Fruit fly (Drosophila melanogaster) whole organism, embryonic: ENCODE measurements around the gene CG3815.

Experiments
- ATbp ChIP-seq: fragments of 200-800 bp; sonication (Bioruptor generic); optimal IDR thresholded peaks from 2 replicates; lab custom pipeline; 2017; ENCODE audit warnings: missing biosample characterization, mild to moderate bottlenecking, missing genetic modification characterization, missing genetic modification reagents
- Antp ChIP-seq: fragments of 200-800 bp; sonication (Bioruptor generic); optimal IDR thresholded peaks from 3 replicates; lab custom pipeline; 2016; ENCODE audit warnings: missing biosample characterization, missing genetic modification characterization
- Bgb ChIP-seq: fragments of 200-800 bp; sonication (Bioruptor generic); IDR thresholded peaks from 2 replicates; pipeline ENCODE4 v1.3.6; 2022; ENCODE audit warnings: missing biosample characterization, missing genetic modification characterization; ENCODE audit not compliant: partially characterized antibody
- CG10147 ChIP-seq: fragments of 200-800 bp; sonication (Bioruptor generic); optimal IDR thresholded peaks from 2 replicates; lab custom pipeline; 2019; ENCODE audit warnings: missing biosample characterization, mild to moderate bottlenecking, missing genetic modification characterization, moderate library complexity
- CG10274 ChIP-seq: fragments of 200-800 bp; sonication (Bioruptor generic); optimal IDR thresholded peaks from 3 replicates; lab custom pipeline; 2017; ENCODE audit warnings: missing biosample characterization, mild to moderate bottlenecking, missing genetic modification characterization
- CG10366 ChIP-seq: fragments of 200-800 bp; sonication (Bioruptor generic); IDR thresholded peaks from 2 replicates; pipeline ENCODE4 v1.3.6; 2022; ENCODE audit warnings: missing biosample characterization, missing genetic modification characterization
- CG11398 ChIP-seq: fragments of 200-800 bp; sonication (Bioruptor generic); optimal IDR thresholded peaks from 2 replicates; lab custom pipeline; 2016; ENCODE audit warnings: missing biosample characterization, missing genetic modification characterization
- CG12155 ChIP-seq: fragments of 200-800 bp; sonication (Bioruptor generic); optimal IDR thresholded peaks from 3 replicates; lab custom pipeline; 2016; ENCODE audit warnings: missing biosample characterization, missing genetic modification characterization
- CG13894 ChIP-seq: fragments of 200-800 bp; sonication (Bioruptor generic); optimal IDR thresholded peaks from 3 replicates; lab custom pipeline; 2018; ENCODE audit warnings: missing biosample characterization, mild to moderate bottlenecking, missing genetic modification characterization, moderate library complexity
- CG16813 ChIP-seq: fragments of 200-800 bp; sonication (Bioruptor generic); IDR thresholded peaks from 3 replicates; pipeline ENCODE4 v1.3.6; 2022; ENCODE audit warnings: missing biosample characterization, missing genetic modification characterization; ENCODE audit not compliant: partially characterized antibody
- CG18476 ChIP-seq: fragments of 200-800 bp; sonication (Bioruptor generic); optimal IDR thresholded peaks from 2 replicates; lab custom pipeline; 2016; ENCODE audit warnings: missing biosample characterization, mild to moderate bottlenecking, missing genetic modification characterization
- CG2199 ChIP-seq: fragments of 200-800 bp; sonication (Bioruptor generic); IDR thresholded peaks from 3 replicates; pipeline ENCODE4 v1.3.6; 2022; ENCODE audit warnings: missing biosample characterization, missing genetic modification characterization
- CG2712 ChIP-seq: fragments of 200-800 bp; optimal IDR thresholded peaks from 3 replicates; lab custom pipeline; 2019; ENCODE audit warnings: missing biosample characterization, mild to moderate bottlenecking, missing genetic modification characterization, moderate library complexity
- CG31224 ChIP-seq: fragments of 200-800 bp; sonication (Bioruptor generic); IDR thresholded peaks from 2 replicates; pipeline ENCODE4 v1.3.6; 2022; ENCODE audit warnings: missing biosample characterization, missing genetic modification characterization
- CG31441 ChIP-seq: fragments of 200-800 bp; sonication (Bioruptor generic); IDR thresholded peaks from 2 replicates; pipeline ENCODE4 v1.3.6; 2022; ENCODE audit warnings: missing biosample characterization, missing genetic modification characterization
- CG4617 ChIP-seq: fragments of 200-800 bp; sonication (Bioruptor generic); optimal IDR thresholded peaks from 3 replicates; lab custom pipeline; 2016; ENCODE audit warnings: missing biosample characterization, missing genetic modification characterization, borderline replicate concordance
- CG5245 ChIP-seq: fragments of 200-800 bp; sonication (Bioruptor generic); optimal IDR thresholded peaks from 3 replicates; lab custom pipeline; 2016; ENCODE audit warnings: missing biosample characterization, missing genetic modification characterization
- CG6683 ChIP-seq: fragments of 200-800 bp; sonication (Bioruptor generic); optimal IDR thresholded peaks from 2 replicates; lab custom pipeline; 2017; ENCODE audit warnings: missing biosample characterization, mild to moderate bottlenecking, missing genetic modification characterization, missing genetic modification reagents
- CG8924 ChIP-seq: fragments of 200-800 bp; optimal IDR thresholded peaks from 3 replicates; lab custom pipeline; 2019; ENCODE audit warnings: missing biosample characterization, mild to moderate bottlenecking, missing genetic modification characterization, moderate library complexity
- CG9932 ChIP-seq: fragments of 200-800 bp; sonication (Bioruptor generic); IDR thresholded peaks from 2 replicates; pipeline ENCODE4 v1.3.6; 2022; ENCODE audit warnings: missing biosample characterization, missing genetic modification characterization
- D ChIP-seq, 2 experiments: fragments of 200-800 bp in 1 of 2; fragments of >200 bp in 1 of 2; sonication (Bioruptor generic) in 1 of 2; optimal IDR thresholded peaks; 2 replicates in 1 of 2; 3 replicates in 1 of 2; lab custom pipeline; 2017; ENCODE audit warnings: mild to moderate bottlenecking in 1 of 2, missing biosample characterization in 1 of 2, missing genetic modification characterization in 1 of 2, missing genetic modification reagents in 1 of 2
- Doc2 ChIP-seq: fragments of 200-800 bp; sonication (Bioruptor generic); IDR thresholded peaks from 2 replicates; pipeline ENCODE4 v1.3.6; 2022; ENCODE audit warnings: missing biosample characterization, missing genetic modification characterization
- Doc3 ChIP-seq: fragments of 200-800 bp; sonication (Bioruptor generic); IDR thresholded peaks from 3 replicates; pipeline ENCODE4 v1.3.6; 2022; ENCODE audit warnings: missing biosample characterization, missing genetic modification characterization; ENCODE audit not compliant: partially characterized antibody
- Drgx ChIP-seq: fragments of 200-800 bp; sonication (Bioruptor generic); IDR thresholded peaks from 2 replicates; pipeline ENCODE4 v1.3.6; 2022; ENCODE audit warnings: missing biosample characterization, missing genetic modification characterization
- Ets97D ChIP-seq: fragments of 200-800 bp; sonication (Bioruptor generic); optimal IDR thresholded peaks from 3 replicates; lab custom pipeline; 2016; ENCODE audit warnings: missing biosample characterization, missing genetic modification characterization
- Gug ChIP-seq: fragments of 200-800 bp; sonication (Bioruptor generic); IDR thresholded peaks from 4 replicates; pipeline ENCODE4 v1.3.6; 2022; ENCODE audit warnings: missing biosample characterization, missing genetic modification characterization
- HLH54F ChIP-seq: fragments of 200-800 bp; sonication (Bioruptor generic); optimal IDR thresholded peaks from 3 replicates; lab custom pipeline; 2016; ENCODE audit warnings: missing biosample characterization, missing genetic modification characterization
- MBD-R2 ChIP-seq: fragments of 200-800 bp; sonication (Bioruptor generic); IDR thresholded peaks from 2 replicates; pipeline ENCODE4 v1.3.6; 2022; ENCODE audit warnings: missing biosample characterization, missing genetic modification characterization
- Neu2 ChIP-seq: fragments of 200-800 bp; sonication (Bioruptor generic); optimal IDR thresholded peaks from 3 replicates; lab custom pipeline; 2016; ENCODE audit warnings: missing biosample characterization, missing genetic modification characterization, borderline replicate concordance
- Nf-YC ChIP-seq: fragments of 200-800 bp; optimal IDR thresholded peaks from 3 replicates; lab custom pipeline; 2019; ENCODE audit warnings: missing biosample characterization, mild to moderate bottlenecking, missing genetic modification characterization, moderate library complexity
- Sox102F ChIP-seq: fragments of 200-800 bp; sonication (Bioruptor generic); optimal IDR thresholded peaks from 2 replicates; lab custom pipeline; 2018; ENCODE audit warnings: missing biosample characterization, mild to moderate bottlenecking, missing genetic modification characterization, moderate library complexity
- Stat92E ChIP-seq, 3 experiments: fragments of >200 bp in 2 of 3; fragments of 200-800 bp in 1 of 3; sonication (Bioruptor generic) in 1 of 3; optimal IDR thresholded peaks; 2 replicates each; lab custom pipeline; 2017 to 2019; ENCODE audit warnings: missing biosample characterization in 3 of 3, missing genetic modification characterization in 3 of 3, mild to moderate bottlenecking in 1 of 3, moderate library complexity in 1 of 3
- TFAM ChIP-seq: fragments of 200-800 bp; sonication (Bioruptor generic); optimal IDR thresholded peaks from 2 replicates; lab custom pipeline; 2017; ENCODE audit warnings: missing biosample characterization, missing genetic modification characterization, inconsistent platforms
- Vsx1 ChIP-seq: fragments of 200-800 bp; sonication (Bioruptor generic); optimal IDR thresholded peaks from 2 replicates; lab custom pipeline; 2017; ENCODE audit warnings: missing biosample characterization, mild to moderate bottlenecking, missing genetic modification characterization, missing genetic modification reagents
- az2 ChIP-seq: fragments of 200-800 bp; sonication (Bioruptor generic); optimal IDR thresholded peaks from 3 replicates; lab custom pipeline; 2016; ENCODE audit warnings: missing biosample characterization, missing genetic modification characterization
- chn ChIP-seq: fragments of 200-800 bp; sonication (Bioruptor generic); optimal IDR thresholded peaks from 2 replicates; lab custom pipeline; 2016; ENCODE audit warnings: missing biosample characterization, missing genetic modification characterization
- corto ChIP-seq: fragments of 200-800 bp; sonication (Bioruptor generic); optimal IDR thresholded peaks from 2 replicates; lab custom pipeline; 2016; ENCODE audit warnings: missing biosample characterization, mild to moderate bottlenecking, missing genetic modification characterization, moderate library complexity
- dm ChIP-seq: fragments of 200-800 bp; sonication (Bioruptor generic); optimal IDR thresholded peaks from 3 replicates; lab custom pipeline; 2016; ENCODE audit warnings: missing biosample characterization, missing genetic modification characterization
- exex ChIP-seq: fragments of 200-800 bp; sonication (Bioruptor generic); optimal IDR thresholded peaks from 4 replicates; lab custom pipeline; 2018; ENCODE audit warnings: missing biosample characterization, mild to moderate bottlenecking, missing genetic modification characterization, moderate library complexity
- fu2 ChIP-seq: fragments of 200-800 bp; sonication (Bioruptor generic); optimal IDR thresholded peaks from 2 replicates; lab custom pipeline; 2016; ENCODE audit warnings: missing biosample characterization, missing genetic modification characterization
- h ChIP-seq: fragments of >200 bp; optimal IDR thresholded peaks from 2 replicates; lab custom pipeline; 2017
- kah ChIP-seq: fragments of 200-800 bp; sonication (Bioruptor generic); optimal IDR thresholded peaks from 2 replicates; lab custom pipeline; 2018; ENCODE audit warnings: missing biosample characterization, mild to moderate bottlenecking, missing genetic modification characterization
- luna ChIP-seq: fragments of 200-800 bp; sonication (Bioruptor generic); optimal IDR thresholded peaks from 2 replicates; lab custom pipeline; 2016; ENCODE audit warnings: missing biosample characterization, missing genetic modification characterization
- org-1 ChIP-seq: fragments of 200-800 bp; sonication (Bioruptor generic); optimal IDR thresholded peaks from 2 replicates; lab custom pipeline; 2017; ENCODE audit warnings: missing biosample characterization, missing genetic modification characterization
- pfk ChIP-seq: fragments of 200-800 bp; sonication (Bioruptor generic); optimal IDR thresholded peaks from 2 replicates; lab custom pipeline; 2018; ENCODE audit warnings: missing biosample characterization, mild to moderate bottlenecking, missing genetic modification characterization, moderate library complexity
- phol ChIP-seq: fragments of 200-800 bp; sonication (Bioruptor generic); optimal IDR thresholded peaks from 3 replicates; lab custom pipeline; 2018; ENCODE audit warnings: missing biosample characterization, mild to moderate bottlenecking, missing genetic modification characterization, moderate library complexity
- sens-2 ChIP-seq: fragments of 200-800 bp; sonication (Bioruptor generic); IDR thresholded peaks from 2 replicates; pipeline ENCODE4 v1.3.6; 2022; ENCODE audit warnings: missing biosample characterization, missing genetic modification characterization
- seq ChIP-seq: fragments of 200-800 bp; sonication (Bioruptor generic); IDR thresholded peaks from 2 replicates; pipeline ENCODE4 v1.3.6; 2022; ENCODE audit warnings: missing biosample characterization, missing genetic modification characterization
- shn ChIP-seq: fragments of 200-800 bp; sonication (Bioruptor generic); optimal IDR thresholded peaks from 3 replicates; lab custom pipeline; 2016; ENCODE audit warnings: missing biosample characterization, missing genetic modification characterization
- slbo ChIP-seq: fragments of 200-800 bp; sonication (Bioruptor generic); IDR thresholded peaks from 2 replicates; pipeline ENCODE4 v1.3.6; 2022; ENCODE audit warnings: missing biosample characterization, missing genetic modification characterization
- so ChIP-seq: fragments of 200-800 bp; sonication (Bioruptor generic); IDR thresholded peaks from 3 replicates; pipeline ENCODE4 v1.3.6; 2022; ENCODE audit warnings: missing biosample characterization, missing genetic modification characterization
- unc-4 ChIP-seq: fragments of 200-800 bp; sonication (Bioruptor generic); IDR thresholded peaks from 2 replicates; pipeline ENCODE4 v1.3.6; 2022; ENCODE audit warnings: missing biosample characterization, missing genetic modification characterization; ENCODE audit not compliant: partially characterized antibody

CG3815 gene

DNA sequence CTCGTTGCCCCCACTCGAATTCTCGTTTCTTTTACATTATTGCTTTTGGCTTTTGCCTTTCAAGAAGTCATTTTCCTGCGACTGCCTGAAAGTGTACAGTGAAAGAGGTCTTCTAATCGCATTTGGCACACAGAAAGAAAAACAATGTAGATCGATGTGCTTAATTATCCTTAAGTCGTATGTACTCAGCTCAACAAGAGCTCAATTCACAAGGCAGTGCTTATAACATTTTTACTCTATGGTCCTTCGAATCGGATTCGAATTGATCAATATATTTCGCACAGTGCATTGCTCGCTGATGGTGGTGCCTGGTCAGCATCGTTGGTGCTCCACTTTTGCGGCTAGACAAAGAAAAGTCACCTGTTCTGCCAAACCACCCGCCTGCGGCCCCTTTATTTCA lies 15.2 kb downstream of the CG3815 start (continued):
- TF ChIP-seq Ets97D (no peak), Sox102F (GFP tag; lab: Kevin White, UChicago) (peak; percentile 53), CG6683 (no peak), Vsx1 (GFP tag; lab: Kevin White, UChicago) (no peak), Drgx (GFP tag; lab: Robert Waterston, UW) (no peak), h (lab: Kevin White, UChicago) (no peak), kah (GFP tag; lab: Kevin White, UChicago) (no peak), CG8924 (tag; lab: Kevin White, UChicago) (no peak), CG9932 (GFP tag; lab: Robert Waterston, UW) (no peak), unc-4 (no peak), CG4617 (no peak), ATbp (GFP tag; lab: Kevin White, UChicago) (peak; percentile 35), Nf-YC (tag; lab: Kevin White, UChicago) (no peak), CG2199 (no peak), Antp (GFP tag; lab: Kevin White, UChicago) (peak; percentile 7), Doc3 (GFP tag; lab: Robert Waterston, UW) (no peak), CG31224 (no peak), CG11398 (no peak), TFAM (GFP tag; lab: Kevin White, UChicago) (no peak), az2 (GFP tag; lab: Kevin White, UChicago) (no peak), CG16813 (no peak), Bgb (GFP tag; lab: Robert Waterston, UW) (no peak), Doc2 (GFP tag; lab: Robert Waterston, UW) (no peak), CG5245 (GFP tag; lab: Kevin White, UChicago) (no peak), MBD-R2 (no peak), slbo (GFP tag; lab: Robert Waterston, UW) (peak; percentile 40), CG13894 (tag; lab: Kevin White, UChicago) (no peak), Neu2 (GFP tag; lab: Kevin White, UChicago) (no peak), Stat92E (GFP tag; optimal IDR thresholded peaks at IDR 0.05; lab: Kevin White, UChicago) (no peak), CG10147 (GFP tag; lab: Kevin White, UChicago) (no peak), corto (GFP tag; lab: Kevin White, UChicago) (no peak), CG18476 (GFP tag; lab: Kevin White, UChicago) (no peak), fu2 (GFP tag; lab: Kevin White, UChicago) (no peak), seq (GFP tag; lab: Robert Waterston, UW) (no peak), D (optimal IDR thresholded peaks at IDR 0.05; lab: Kevin White, UChicago) (no peak), D (GFP tag; optimal IDR thresholded peaks at IDR 0.05; lab: Kevin White, UChicago) (no peak), exex (tag; lab: Kevin White, UChicago) (no peak), org-1 (GFP tag; lab: Kevin White, UChicago) (no peak), pfk (GFP tag; lab: Kevin White, UChicago) (no peak), sens-2 (no peak), shn (GFP tag; lab: Kevin White, UChicago) (no peak), CG10274 (GFP tag; lab: Kevin White, UChicago) (no peak), phol (tag; lab: Kevin White, UChicago) (peak; percentile 17), CG10366 (GFP tag; lab: Robert Waterston, UW) (no peak), luna (no peak), chn (GFP tag; lab: Kevin White, UChicago) (no peak), CG31441 (GFP tag; lab: Robert Waterston, UW) (no peak), CG2712 (no peak), HLH54F (GFP tag; lab: Kevin White, UChicago) (no peak), so (GFP tag; lab: Robert Waterston, UW) (no peak), Gug (no peak), dm (GFP tag; lab: Kevin White, UChicago) (no peak), CG12155 (GFP tag; lab: Kevin White, UChicago) (no peak)
